Worm (Caenorhabditis elegans): ENCODE data around the gene cutl-16.

- TF ChIP-seq F13C5.2 (tag; optimal IDR thresholded peaks at IDR 0.05) (no peak), aly-1 (tag; optimal IDR thresholded peaks at IDR 0.05) (no peak), ama-1 (optimal IDR thresholded peaks at IDR 0.05) (no peak), hmg-4 (GFP tag; optimal IDR thresholded peaks at IDR 0.05) (no peak), tbx-37 (GFP tag; conservative IDR thresholded peaks at IDR 0.05) (no peak)
Observed at ce11 chrII:6491187-6491586, 50.0 kb downstream of the cutl-16 start.
